Fruit fly (Drosophila melanogaster): ENCODE measurements around the gene Xrp1.

The Xrp1 gene

dm6 chr3R:18895227-18895626 lies 19.5 kb upstream of the Xrp1 start (continued):
- TF ChIP-seq CG12659 (GFP tag; optimal IDR thresholded peaks at IDR 0.05): no peak
- no peak for TF ChIP-seq CkIIα-i1 (GFP tag; IDR thresholded peaks at IDR 0.05)
- TF ChIP-seq btn (GFP tag; optimal IDR thresholded peaks at IDR 0.05): no peak
- peak; percentile 51 for TF ChIP-seq CG2678 (tag; optimal IDR thresholded peaks at IDR 0.05)
- TF ChIP-seq Rfx (GFP tag; IDR thresholded peaks at IDR 0.05): peak; percentile 87
- no peak for TF ChIP-seq pan (optimal IDR thresholded peaks at IDR 0.05)
- TF ChIP-seq pan (GFP tag; optimal IDR thresholded peaks at IDR 0.05 in 1 of 2, IDR thresholded peaks at IDR 0.05 in 1 of 2): peak in 1 of 2 experiments; percentile 76
- TF ChIP-seq CrebB (tag; optimal IDR thresholded peaks at IDR 0.05): no peak
- TF ChIP-seq sisA (GFP tag; IDR thresholded peaks at IDR 0.05): peak; percentile 57
- TF ChIP-seq Ptx1 (GFP tag; IDR thresholded peaks at IDR 0.05): peak; percentile 92
- peak; percentile 82 for TF ChIP-seq CG14441 (GFP tag; IDR thresholded peaks at IDR 0.05)
- TF ChIP-seq lab (GFP tag; optimal IDR thresholded peaks at IDR 0.05): peak; percentile 62
- no peak for TF ChIP-seq CG18619 (GFP tag; optimal IDR thresholded peaks at IDR 0.05)
- peak; percentile 22 for TF ChIP-seq CG15514 (GFP tag; optimal IDR thresholded peaks at IDR 0.05)
- TF ChIP-seq CG1792 (GFP tag; optimal IDR thresholded peaks at IDR 0.05): no peak
- no peak for TF ChIP-seq sqz (GFP tag; optimal IDR thresholded peaks at IDR 0.05)
- peak; percentile 61 for TF ChIP-seq gem (tag; optimal IDR thresholded peaks at IDR 0.05)
- TF ChIP-seq gt (GFP tag; IDR thresholded peaks at IDR 0.05): no peak
- peak; percentile 71 for TF ChIP-seq gsb (GFP tag; IDR thresholded peaks at IDR 0.05)
- peak; percentile 97 for TF ChIP-seq Meics (GFP tag; optimal IDR thresholded peaks at IDR 0.05)
- TF ChIP-seq CG6175 (GFP tag; IDR thresholded peaks at IDR 0.05): peak; percentile 53; the same call in 1 of the 3 replicates
- peak; percentile 88 for TF ChIP-seq CG11456 (GFP tag; IDR thresholded peaks at IDR 0.05)
- no peak for TF ChIP-seq H2.0 (GFP tag; IDR thresholded peaks at IDR 0.05)
- peak; percentile 51; the same call in 1 of the 3 replicates for TF ChIP-seq CG11560 (tag; IDR thresholded peaks at IDR 0.05)
- TF ChIP-seq B-H1 (GFP tag; IDR thresholded peaks at IDR 0.05): peak; percentile 60; the same call in 2 of the 3 replicates
- peak; percentile 70; the same call in 1 of the 2 replicates for TF ChIP-seq Taf1 (GFP tag; IDR thresholded peaks at IDR 0.05)
- TF ChIP-seq CG31441 (GFP tag; IDR thresholded peaks at IDR 0.05): peak; percentile 55
- TF ChIP-seq sob (GFP tag; IDR thresholded peaks at IDR 0.05): peak; percentile 86
- TF ChIP-seq Dref (GFP tag; IDR thresholded peaks at IDR 0.05): peak; percentile 23; the same call in 1 of the 2 replicates
- TF ChIP-seq CG14014 (GFP tag; IDR thresholded peaks at IDR 0.05): peak; percentile 7; the same call in 1 of the 2 replicates
- TF ChIP-seq al (GFP tag; IDR thresholded peaks at IDR 0.05): peak; percentile 74
- no peak for TF ChIP-seq dan (GFP tag; IDR thresholded peaks at IDR 0.05)

dm6 chr3R:18897821-18898220 lies 16.9 kb upstream of the Xrp1 start, which contains the start of gene CG14297:
CG14297 (plus strand) TSS chr3R:18898121.
- TF ChIP-seq Hr3 (GFP tag; optimal IDR thresholded peaks at IDR 0.05): no peak
- TF ChIP-seq NC2α (GFP tag; optimal IDR thresholded peaks at IDR 0.05): no peak
- no peak for TF ChIP-seq CG1602 (GFP tag; optimal IDR thresholded peaks at IDR 0.05)
- no peak for TF ChIP-seq Hr78 (GFP tag; optimal IDR thresholded peaks at IDR 0.05)
- no peak for TF ChIP-seq Aef1 (GFP tag; IDR thresholded peaks at IDR 0.05)
- no peak for TF ChIP-seq NC2β (GFP tag; optimal IDR thresholded peaks at IDR 0.05)
- TF ChIP-seq Dek (tag; optimal IDR thresholded peaks at IDR 0.05): no peak
- TF ChIP-seq odd (GFP tag; optimal IDR thresholded peaks at IDR 0.05): no peak
- no peak for TF ChIP-seq CG2875 (GFP tag; optimal IDR thresholded peaks at IDR 0.05)
- TF ChIP-seq hth (optimal IDR thresholded peaks at IDR 0.05): no peak
- no peak for TF ChIP-seq CG2116 (GFP tag; optimal IDR thresholded peaks at IDR 0.05)
- TF ChIP-seq Gsc (GFP tag; IDR thresholded peaks at IDR 0.05): no peak
- no peak for TF ChIP-seq slp2 (GFP tag; optimal IDR thresholded peaks at IDR 0.05)
- no peak for TF ChIP-seq sna (GFP tag; IDR thresholded peaks at IDR 0.05; ENCODE audit: partially characterized antibody)
- no peak for TF ChIP-seq pho (GFP tag; optimal IDR thresholded peaks at IDR 0.05)
- TF ChIP-seq salm (tag; optimal IDR thresholded peaks at IDR 0.05): no peak
- no peak for TF ChIP-seq Pdp1 (GFP tag; optimal IDR thresholded peaks at IDR 0.05)
- no peak for TF ChIP-seq hb (GFP tag; IDR thresholded peaks at IDR 0.05; ENCODE audit: partially characterized antibody)

All from whole organism, embryonic.